Worm (Caenorhabditis elegans): ENCODE measurements around the gene F56A11.4.

F56A11.4 gene

ce11 chrIV:551923-552322 is 3.8 kb downstream of the F56A11.4 start:
- no peak for TF ChIP-seq ets-7 (tag; optimal IDR thresholded peaks at IDR 0.05)
- no peak for TF ChIP-seq hmbx-1 (tag; optimal IDR thresholded peaks at IDR 0.05)
- TF ChIP-seq scrt-1 (GFP tag; IDR thresholded peaks at IDR 0.05), result no peak
- no peak for TF ChIP-seq aly-1 (tag; optimal IDR thresholded peaks at IDR 0.05)
- no peak for TF ChIP-seq ceh-36 (tag; optimal IDR thresholded peaks at IDR 0.05)
- no peak for TF ChIP-seq ceh-13 (GFP tag; optimal IDR thresholded peaks at IDR 0.05)
- TF ChIP-seq B0310.2 (tag; optimal IDR thresholded peaks at IDR 0.05), result no peak
- no peak for TF ChIP-seq pes-1 (GFP tag; IDR thresholded peaks at IDR 0.05)
- no peak for TF ChIP-seq tbx-37 (GFP tag; conservative IDR thresholded peaks at IDR 0.05)
- TF ChIP-seq tbx-11 (GFP tag; IDR thresholded peaks at IDR 0.05), result no peak
- no peak for TF ChIP-seq ama-1 (optimal IDR thresholded peaks at IDR 0.05)
- TF ChIP-seq hnd-1 (tag; optimal IDR thresholded peaks at IDR 0.05), result no peak
- TF ChIP-seq sea-1 (GFP tag; conservative IDR thresholded peaks at IDR 0.05), result no peak
- no peak for TF ChIP-seq flt-1 (GFP tag; IDR thresholded peaks at IDR 0.05)
- TF ChIP-seq hmg-4 (GFP tag; optimal IDR thresholded peaks at IDR 0.05), result no peak
- TF ChIP-seq tra-4 (tag; optimal IDR thresholded peaks at IDR 0.05), result no peak
- no peak for TF ChIP-seq F13C5.2 (tag; optimal IDR thresholded peaks at IDR 0.05)

ce11 chrIV:554005-554404 is 5.9 kb downstream of the F56A11.4 start:
- no peak for TF ChIP-seq B0310.2 (tag; optimal IDR thresholded peaks at IDR 0.05)

- peak; percentile 19 for TF ChIP-seq hmg-4 (GFP tag; optimal IDR thresholded peaks at IDR 0.05)
- no peak for TF ChIP-seq hnd-1 (tag; optimal IDR thresholded peaks at IDR 0.05)
- TF ChIP-seq hmbx-1 (tag; optimal IDR thresholded peaks at IDR 0.05), result no peak
- no peak for TF ChIP-seq aly-1 (tag; optimal IDR thresholded peaks at IDR 0.05)
- peak; percentile 9 for TF ChIP-seq F13C5.2 (tag; optimal IDR thresholded peaks at IDR 0.05)
- TF ChIP-seq scrt-1 (GFP tag; IDR thresholded peaks at IDR 0.05), result no peak
Measured at ce11 chrIV:558735-559284, 10.7 kb downstream of the F56A11.4 start, which contains the start of gene efn-4. Gene efn-4 (plus strand): TSS chrIV:559234.

ce11 chrIV:560314-560713 is 12.2 kb downstream of the F56A11.4 start:
- TF ChIP-seq ceh-36 (tag; optimal IDR thresholded peaks at IDR 0.05), result peak; percentile 12
- TF ChIP-seq ama-1 (optimal IDR thresholded peaks at IDR 0.05), result no peak
- TF ChIP-seq aly-1 (tag; optimal IDR thresholded peaks at IDR 0.05), result no peak
- no peak for TF ChIP-seq hnd-1 (tag; optimal IDR thresholded peaks at IDR 0.05)
- no peak for TF ChIP-seq sea-1 (GFP tag; conservative IDR thresholded peaks at IDR 0.05)
- TF ChIP-seq ets-7 (tag; optimal IDR thresholded peaks at IDR 0.05), result peak; percentile 23
- no peak for TF ChIP-seq hmbx-1 (tag; optimal IDR thresholded peaks at IDR 0.05)

ce11 chrIV:560780-561179 is 12.7 kb downstream of the F56A11.4 start:
- no peak for TF ChIP-seq tra-4 (tag; optimal IDR thresholded peaks at IDR 0.05)
- no peak for TF ChIP-seq ceh-36 (tag; optimal IDR thresholded peaks at IDR 0.05)
- no peak for TF ChIP-seq sea-1 (GFP tag; conservative IDR thresholded peaks at IDR 0.05)
- TF ChIP-seq aly-1 (tag; optimal IDR thresholded peaks at IDR 0.05), result no peak
- TF ChIP-seq pes-1 (GFP tag; IDR thresholded peaks at IDR 0.05), result no peak
- TF ChIP-seq tbx-11 (GFP tag; IDR thresholded peaks at IDR 0.05), result no peak
- TF ChIP-seq ama-1 (optimal IDR thresholded peaks at IDR 0.05), result no peak
- no peak for TF ChIP-seq B0310.2 (tag; optimal IDR thresholded peaks at IDR 0.05)
- TF ChIP-seq ceh-13 (GFP tag; optimal IDR thresholded peaks at IDR 0.05), result no peak
- no peak for TF ChIP-seq hnd-1 (tag; optimal IDR thresholded peaks at IDR 0.05)
- no peak for TF ChIP-seq flt-1 (GFP tag; IDR thresholded peaks at IDR 0.05)
- TF ChIP-seq hmbx-1 (tag; optimal IDR thresholded peaks at IDR 0.05), result no peak
- TF ChIP-seq ets-7 (tag; optimal IDR thresholded peaks at IDR 0.05), result no peak
- TF ChIP-seq F13C5.2 (tag; optimal IDR thresholded peaks at IDR 0.05), result no peak
- no peak for TF ChIP-seq hmg-4 (GFP tag; optimal IDR thresholded peaks at IDR 0.05)

- no peak for TF ChIP-seq ceh-13 (GFP tag; optimal IDR thresholded peaks at IDR 0.05)
- TF ChIP-seq aly-1 (tag; optimal IDR thresholded peaks at IDR 0.05), result no peak
- TF ChIP-seq ama-1 (optimal IDR thresholded peaks at IDR 0.05), result no peak
- no peak for TF ChIP-seq hnd-1 (tag; optimal IDR thresholded peaks at IDR 0.05)
- TF ChIP-seq F13C5.2 (tag; optimal IDR thresholded peaks at IDR 0.05), result no peak
- no peak for TF ChIP-seq tbx-11 (GFP tag; IDR thresholded peaks at IDR 0.05)
- TF ChIP-seq flt-1 (GFP tag; IDR thresholded peaks at IDR 0.05), result no peak
- no peak for TF ChIP-seq tbx-37 (GFP tag; conservative IDR thresholded peaks at IDR 0.05)
- TF ChIP-seq B0310.2 (tag; optimal IDR thresholded peaks at IDR 0.05), result no peak
- no peak for TF ChIP-seq pes-1 (GFP tag; IDR thresholded peaks at IDR 0.05)
- no peak for TF ChIP-seq hmbx-1 (tag; optimal IDR thresholded peaks at IDR 0.05)
- TF ChIP-seq ceh-36 (tag; optimal IDR thresholded peaks at IDR 0.05), result no peak
- TF ChIP-seq ets-7 (tag; optimal IDR thresholded peaks at IDR 0.05), result no peak
- TF ChIP-seq scrt-1 (GFP tag; IDR thresholded peaks at IDR 0.05), result no peak
- TF ChIP-seq hmg-4 (GFP tag; optimal IDR thresholded peaks at IDR 0.05), result no peak
- no peak for TF ChIP-seq tra-4 (tag; optimal IDR thresholded peaks at IDR 0.05)
- no peak for TF ChIP-seq sea-1 (GFP tag; conservative IDR thresholded peaks at IDR 0.05)
Measured at ce11 chrIV:563417-563816, 15.3 kb downstream of the F56A11.4 start.

- TF ChIP-seq hmbx-1 (tag; optimal IDR thresholded peaks at IDR 0.05) (no peak), aly-1 (tag; optimal IDR thresholded peaks at IDR 0.05) (no peak), tbx-37 (GFP tag; conservative IDR thresholded peaks at IDR 0.05) (0 out of 2 replicates have a peak, but pooled peaks have one; percentile 15), pes-1 (GFP tag; IDR thresholded peaks at IDR 0.05) (peak; percentile 13; the same call in 1 of the 2 replicates), tra-4 (tag; optimal IDR thresholded peaks at IDR 0.05) (no peak), hmg-4 (GFP tag; optimal IDR thresholded peaks at IDR 0.05) (no peak), ets-7 (tag; optimal IDR thresholded peaks at IDR 0.05) (no peak)
Measured at ce11 chrIV:564000-564399, 15.9 kb downstream of the F56A11.4 start.

- TF ChIP-seq aly-1 (tag; optimal IDR thresholded peaks at IDR 0.05), result no peak
- TF ChIP-seq F13C5.2 (tag; optimal IDR thresholded peaks at IDR 0.05), result no peak
- no peak for TF ChIP-seq B0310.2 (tag; optimal IDR thresholded peaks at IDR 0.05)
- no peak for TF ChIP-seq tbx-11 (GFP tag; IDR thresholded peaks at IDR 0.05)
- TF ChIP-seq ceh-36 (tag; optimal IDR thresholded peaks at IDR 0.05), result no peak
- TF ChIP-seq ama-1 (optimal IDR thresholded peaks at IDR 0.05), result no peak
- TF ChIP-seq pes-1 (GFP tag; IDR thresholded peaks at IDR 0.05), result no peak
- no peak for TF ChIP-seq hnd-1 (tag; optimal IDR thresholded peaks at IDR 0.05)
- no peak for TF ChIP-seq sea-1 (GFP tag; conservative IDR thresholded peaks at IDR 0.05)
- no peak for TF ChIP-seq ets-7 (tag; optimal IDR thresholded peaks at IDR 0.05)
- TF ChIP-seq tra-4 (tag; optimal IDR thresholded peaks at IDR 0.05), result no peak
- no peak for TF ChIP-seq hmg-4 (GFP tag; optimal IDR thresholded peaks at IDR 0.05)
- no peak for TF ChIP-seq ceh-13 (GFP tag; optimal IDR thresholded peaks at IDR 0.05)
- no peak for TF ChIP-seq flt-1 (GFP tag; IDR thresholded peaks at IDR 0.05)
- no peak for TF ChIP-seq scrt-1 (GFP tag; IDR thresholded peaks at IDR 0.05)
- TF ChIP-seq tbx-37 (GFP tag; conservative IDR thresholded peaks at IDR 0.05), result no peak
- TF ChIP-seq hmbx-1 (tag; optimal IDR thresholded peaks at IDR 0.05), result no peak
Measured at ce11 chrIV:570799-571300, 22.8 kb downstream of the F56A11.4 start, which contains the start of gene F56A11.5. Gene F56A11.5 (minus strand): TSS chrIV:570849.
